Fruit fly (Drosophila melanogaster): Measurements from ENCODE around the gene Gss2.

The Gss2 gene

dm6 chrX:17910941-17911703, 11.6 kb downstream of the Gss2 start, which contains the start of gene CG6847 (continued):
- TF ChIP-seq CG1792 (GFP tag; optimal IDR thresholded peaks at IDR 0.05) (no peak), pfk (GFP tag; optimal IDR thresholded peaks at IDR 0.05) (no peak), kay (GFP tag; optimal IDR thresholded peaks at IDR 0.05) (peak; percentile 32), hbn (GFP tag; IDR thresholded peaks at IDR 0.05; ENCODE audit: partially characterized antibody) (no peak), so (GFP tag; IDR thresholded peaks at IDR 0.05) (no peak), mld (GFP tag; IDR thresholded peaks at IDR 0.05; ENCODE audit: partially characterized antibody) (no peak), CG16779 (GFP tag; IDR thresholded peaks at IDR 0.05) (no peak), sob (GFP tag; IDR thresholded peaks at IDR 0.05) (no peak), ranshi (GFP tag; IDR thresholded peaks at IDR 0.05) (no peak), sqz (GFP tag; optimal IDR thresholded peaks at IDR 0.05) (no peak), CG8290 (GFP tag; optimal IDR thresholded peaks at IDR 0.05) (peak; percentile 26), CG8290 (tag; optimal IDR thresholded peaks at IDR 0.05) (peak; percentile 25 to 36), az2 (GFP tag; optimal IDR thresholded peaks at IDR 0.05) (peak; percentile 78), z (GFP tag; IDR thresholded peaks at IDR 0.05) (peak; percentile 66; the same call in 1 of the 3 replicates), CG18764 (GFP tag; optimal IDR thresholded peaks at IDR 0.05) (peak; percentile 27), CG34224 (GFP tag; IDR thresholded peaks at IDR 0.05; ENCODE audit: partially characterized antibody) (no peak), CG10654 (GFP tag; optimal IDR thresholded peaks at IDR 0.05) (peak; percentile 16), corto (GFP tag; optimal IDR thresholded peaks at IDR 0.05) (no peak), inv (GFP tag; IDR thresholded peaks at IDR 0.05; ENCODE audit: partially characterized antibody) (no peak), Fer3 (tag; optimal IDR thresholded peaks at IDR 0.05) (peak; percentile 6), HLHmδ (GFP tag; optimal IDR thresholded peaks at IDR 0.05) (no peak), Atf3 (GFP tag; optimal IDR thresholded peaks at IDR 0.05) (no peak), slou (GFP tag; optimal IDR thresholded peaks at IDR 0.05) (peak; percentile 9), Dbx (GFP tag; IDR thresholded peaks at IDR 0.05) (no peak), tgo (GFP tag; IDR thresholded peaks at IDR 0.05) (peak; percentile 49; the same call in 2 of the 3 replicates), CG15514 (GFP tag; optimal IDR thresholded peaks at IDR 0.05) (no peak), pzg (GFP tag; optimal IDR thresholded peaks at IDR 0.05) (no peak), da (GFP tag; optimal IDR thresholded peaks at IDR 0.05) (no peak), sens-2 (GFP tag; IDR thresholded peaks at IDR 0.05) (no peak), CG31365 (tag; optimal IDR thresholded peaks at IDR 0.05) (no peak), Dad (GFP tag; optimal IDR thresholded peaks at IDR 0.05) (no peak), mam (GFP tag; optimal IDR thresholded peaks at IDR 0.05) (no peak), onecut (GFP tag; IDR thresholded peaks at IDR 0.05) (no peak), Sry-δ (GFP tag; optimal IDR thresholded peaks at IDR 0.05) (no peak), Bdp1 (GFP tag; optimal IDR thresholded peaks at IDR 0.05) (no peak), Dll (GFP tag; IDR thresholded peaks at IDR 0.05; ENCODE audit: partially characterized antibody) (no peak), sisA (GFP tag; IDR thresholded peaks at IDR 0.05) (peak; percentile 8; the same call in 1 of the 2 replicates), YL-1 (GFP tag; optimal IDR thresholded peaks at IDR 0.05) (peak; percentile 25), CG4328 (GFP tag; optimal IDR thresholded peaks at IDR 0.05) (no peak), ham (GFP tag; IDR thresholded peaks at IDR 0.05) (no peak), crol (GFP tag; IDR thresholded peaks at IDR 0.05) (no peak), E2f1 (GFP tag; IDR thresholded peaks at IDR 0.05) (peak; percentile 51), chm (GFP tag; IDR thresholded peaks at IDR 0.05) (peak; percentile 68; the same call in 1 of the 2 replicates), vvl (GFP tag; IDR thresholded peaks at IDR 0.05) (0 out of 2 replicates have a peak, but pooled peaks have one; percentile 43), tin (GFP tag; optimal IDR thresholded peaks at IDR 0.05) (peak; percentile 17), TFAM (GFP tag; optimal IDR thresholded peaks at IDR 0.05) (no peak), Lpt (GFP tag; optimal IDR thresholded peaks at IDR 0.05) (no peak), ro (GFP tag; IDR thresholded peaks at IDR 0.05) (no peak), CG3407 (GFP tag; optimal IDR thresholded peaks at IDR 0.05) (peak; percentile 26), caup (GFP tag; optimal IDR thresholded peaks at IDR 0.05; ENCODE audit: severe bottlenecking) (peak; percentile 9), Doc2 (GFP tag; IDR thresholded peaks at IDR 0.05) (no peak)
